Worm (Caenorhabditis elegans): ENCODE results near the gene Y60C6A.3.

Gene Y60C6A.3

ce11 chrV:4823683-4824391, 38.2 kb downstream of the Y60C6A.3 start:
- TF ChIP-seq lin-13 (tag; optimal IDR thresholded peaks at IDR 0.05) (no peak), mls-2 (tag; optimal IDR thresholded peaks at IDR 0.05) (no peak)

ce11 chrV:4826710-4827380, 41.2 kb downstream of the Y60C6A.3 start, which contains the start of the genes hsp-6 and C37H5.5:
hsp-6 (minus strand) TSS chrV:4826760.
C37H5.5 (plus strand) TSS chrV:4827360.
- peak; percentile 10 for TF ChIP-seq drap-1 (GFP tag; optimal IDR thresholded peaks at IDR 0.05)
- no peak for TF ChIP-seq sem-2 (GFP tag; optimal IDR thresholded peaks at IDR 0.05)
- peak; percentile 58 for TF ChIP-seq sptf-1 (tag; optimal IDR thresholded peaks at IDR 0.05)
- TF ChIP-seq nhr-237 (tag; optimal IDR thresholded peaks at IDR 0.05): peak; percentile 79
- peak; percentile 49 for TF ChIP-seq unc-120 (tag; optimal IDR thresholded peaks at IDR 0.05; ENCODE audit: poor library complexity, severe bottlenecking)
- peak; percentile 65 for TF ChIP-seq ces-1 (GFP tag; optimal IDR thresholded peaks at IDR 0.05)
- TF ChIP-seq hlh-1 (tag; optimal IDR thresholded peaks at IDR 0.05): peak; percentile 67
- TF ChIP-seq nhr-2 (tag; optimal IDR thresholded peaks at IDR 0.05): peak; percentile 22
- TF ChIP-seq unc-62 (GFP tag; optimal IDR thresholded peaks at IDR 0.05): peak; percentile 19
- peak; percentile 91 for TF ChIP-seq mep-1 (tag; optimal IDR thresholded peaks at IDR 0.05)
- TF ChIP-seq cnd-1 (tag; optimal IDR thresholded peaks at IDR 0.05): peak; percentile 18
- TF ChIP-seq lsy-2 (tag; optimal IDR thresholded peaks at IDR 0.05): peak; percentile 88
- TF ChIP-seq pha-4 (tag; optimal IDR thresholded peaks at IDR 0.05): peak; percentile 24
- TF ChIP-seq zip-8 (tag; optimal IDR thresholded peaks at IDR 0.05): no peak
- no peak for TF ChIP-seq ztf-11 (tag; optimal IDR thresholded peaks at IDR 0.05)
- TF ChIP-seq lin-13 (tag; optimal IDR thresholded peaks at IDR 0.05): peak; percentile 83
- peak; percentile 4 for TF ChIP-seq M03D4.4 (tag; optimal IDR thresholded peaks at IDR 0.05)
- no peak for TF ChIP-seq blmp-1 (tag; optimal IDR thresholded peaks at IDR 0.05)

ce11 chrV:4834277-4834676, 48.7 kb downstream of the Y60C6A.3 start, which contains the start of gene C37H5.14:
C37H5.14 (minus strand) TSS chrV:4834377.
- no peak for TF ChIP-seq snpc-4 (tag; optimal IDR thresholded peaks at IDR 0.05)
- no peak for TF ChIP-seq sptf-1 (tag; optimal IDR thresholded peaks at IDR 0.05)
- no peak for TF ChIP-seq nhr-2 (tag; optimal IDR thresholded peaks at IDR 0.05)
- no peak for TF ChIP-seq blmp-1 (tag; optimal IDR thresholded peaks at IDR 0.05)
- no peak for TF ChIP-seq ces-1 (GFP tag; optimal IDR thresholded peaks at IDR 0.05)
- no peak for TF ChIP-seq mep-1 (tag; optimal IDR thresholded peaks at IDR 0.05)
- no peak for TF ChIP-seq sem-2 (GFP tag; optimal IDR thresholded peaks at IDR 0.05)
- TF ChIP-seq tbx-8 (GFP tag; optimal IDR thresholded peaks at IDR 0.05): no peak
- no peak for TF ChIP-seq unc-62 (GFP tag; optimal IDR thresholded peaks at IDR 0.05)
- TF ChIP-seq ceh-83 (GFP tag; optimal IDR thresholded peaks at IDR 0.05): no peak
- no peak for TF ChIP-seq M03D4.4 (tag; optimal IDR thresholded peaks at IDR 0.05)
- TF ChIP-seq ceh-43 (GFP tag; optimal IDR thresholded peaks at IDR 0.05): no peak
